Worm (Caenorhabditis elegans): Measurements from ENCODE around the gene R02E4.1.

DNA sequence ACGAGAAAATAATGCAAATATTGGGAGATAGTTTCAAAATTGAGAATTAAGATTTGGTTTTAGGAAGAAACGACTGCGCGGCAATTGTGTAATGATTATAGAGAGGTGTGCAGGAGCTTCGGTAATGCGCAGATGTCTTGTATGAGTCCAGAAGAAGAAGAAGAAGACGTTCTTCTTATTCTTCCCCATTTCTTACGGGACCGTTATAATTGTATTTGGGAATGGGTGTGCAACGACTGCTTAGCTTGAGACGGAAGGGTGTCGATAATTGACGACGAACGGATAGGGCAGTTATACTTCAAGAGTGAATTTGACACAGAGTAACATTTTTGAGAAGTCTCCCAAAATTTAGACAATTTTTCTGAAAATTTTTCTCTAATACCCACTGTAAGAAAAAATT is 24.3 kb upstream of the R02E4.1 start:
- no peak for TF ChIP-seq sptf-1 (tag; optimal IDR thresholded peaks at IDR 0.05)
- TF ChIP-seq hlh-1 (tag; optimal IDR thresholded peaks at IDR 0.05): no peak
- TF ChIP-seq ceh-39 (tag; optimal IDR thresholded peaks at IDR 0.05): no peak
- no peak for TF ChIP-seq nhr-28 (tag; optimal IDR thresholded peaks at IDR 0.05)
- TF ChIP-seq ces-1 (GFP tag; optimal IDR thresholded peaks at IDR 0.05): peak; percentile 86
- TF ChIP-seq M03D4.4 (tag; optimal IDR thresholded peaks at IDR 0.05): no peak
- TF ChIP-seq unc-62 (GFP tag; optimal IDR thresholded peaks at IDR 0.05): no peak
- no peak for TF ChIP-seq nhr-76 (tag; optimal IDR thresholded peaks at IDR 0.05)
- TF ChIP-seq mep-1 (tag; optimal IDR thresholded peaks at IDR 0.05): no peak
- no peak for TF ChIP-seq lin-13 (tag; optimal IDR thresholded peaks at IDR 0.05)
